Worm (Caenorhabditis elegans) whole organism, L4 larva: ENCODE data around the gene Y41C4A.6.

Experiments used
- D1046.2 ChIP-seq: fragments of 200-800 bp; sonication (Bioruptor generic); IDR thresholded peaks from 2 replicates; pipeline ENCODE4 v1.3.6; 2022; ENCODE audit warnings: missing genetic modification characterization, missing compliant biosample characterization
- F49E8.2 ChIP-seq: sonication (generic microtip); optimal IDR thresholded peaks from 2 replicates; lab custom pipeline; 2016; ENCODE audit warnings: missing compliant biosample characterization, mild to moderate bottlenecking, missing genetic modification characterization, borderline replicate concordance
- R02D3.7 ChIP-seq: fragments of 150-350 bp; sonication (generic microtip); optimal IDR thresholded peaks from 3 replicates; lab custom pipeline; 2014; ENCODE audit warnings: missing biosample characterization, missing genetic modification characterization
- Y105C5A.15 ChIP-seq: fragments of 200-800 bp; sonication (Bioruptor generic); IDR thresholded peaks from 2 replicates; pipeline ENCODE4 v1.3.6; 2022; ENCODE audit warnings: missing genetic modification characterization, missing compliant biosample characterization
- Y75B8A.6 ChIP-seq: fragments of 200-800 bp; sonication (Bioruptor generic); IDR thresholded peaks from 2 replicates; pipeline ENCODE4 v1.3.6; 2022; ENCODE audit warnings: missing genetic modification reagents, missing genetic modification characterization, missing compliant biosample characterization
- aha-1 ChIP-seq: fragments of 150-350 bp; peaks from one replicate; lab custom pipeline; 2014; ENCODE audit warnings: missing biosample characterization, missing genetic modification characterization
- ama-1 ChIP-seq: fragments of 150-350 bp; optimal IDR thresholded peaks from 2 replicates; lab custom pipeline; 2014; ENCODE audit warnings: inconsistent platforms, mixed read lengths
- attf-4 ChIP-seq: sonication (generic microtip); optimal IDR thresholded peaks from 3 replicates; lab custom pipeline; 2017; ENCODE audit warnings: missing biosample characterization, missing genetic modification characterization
- ceh-28 ChIP-seq: fragments of 150-350 bp; optimal IDR thresholded peaks from 2 replicates; lab custom pipeline; 2014; ENCODE audit warnings: missing biosample characterization, missing genetic modification reagents, missing genetic modification characterization
- ceh-32 ChIP-seq: sonication (generic microtip); optimal IDR thresholded peaks from 2 replicates; lab custom pipeline; 2016; ENCODE audit warnings: mild to moderate bottlenecking, missing genetic modification characterization, missing compliant biosample characterization; ENCODE audit not compliant: poor library complexity
- ctbp-1 ChIP-seq: fragments of 200-800 bp; sonication (Bioruptor generic); IDR thresholded peaks from 2 replicates; pipeline ENCODE4 v1.3.6; 2022; ENCODE audit warnings: missing genetic modification reagents, missing genetic modification characterization, missing compliant biosample characterization
- daf-16 ChIP-seq, 3 experiments: sonication (generic microtip); optimal IDR thresholded peaks; 2 replicates each; lab custom pipeline; 2016 to 2017; ENCODE audit warnings: missing genetic modification characterization in 3 of 3, missing genetic modification reagents in 3 of 3, mild to moderate bottlenecking in 2 of 3, missing compliant biosample characterization in 2 of 3, missing biosample characterization in 1 of 3, moderate library complexity in 1 of 3
- dmd-6 ChIP-seq: fragments of 200-800 bp; sonication (Bioruptor generic); IDR thresholded peaks from 2 replicates; pipeline ENCODE4 v1.3.6; 2022; ENCODE audit warnings: missing genetic modification reagents, missing genetic modification characterization, missing compliant biosample characterization
- duxl-1 ChIP-seq: sonication (generic microtip); optimal IDR thresholded peaks from 2 replicates; lab custom pipeline; 2016; ENCODE audit warnings: mild to moderate bottlenecking, missing genetic modification characterization, moderate library complexity, missing compliant biosample characterization; ENCODE audit not compliant: poor library complexity
- hlh-11 ChIP-seq: fragments of 200-800 bp; sonication (Bioruptor generic); optimal IDR thresholded peaks from 2 replicates; lab custom pipeline; 2018; ENCODE audit warnings: mild to moderate bottlenecking, missing genetic modification characterization, missing compliant biosample characterization
- hlh-30 ChIP-seq: sonication (generic microtip); optimal IDR thresholded peaks from 2 replicates; lab custom pipeline; 2017; ENCODE audit warnings: antibody characterized with exemption, mild to moderate bottlenecking, missing genetic modification characterization, missing compliant biosample characterization; ENCODE audit not compliant: insufficient read depth
- lim-7 ChIP-seq: fragments of 200-800 bp; sonication (Bioruptor generic); IDR thresholded peaks from 2 replicates; pipeline ENCODE4 v1.3.6; 2022; ENCODE audit warnings: missing genetic modification characterization, missing compliant biosample characterization
- lin-1 ChIP-seq: fragments of 200-800 bp; sonication (Bioruptor generic); IDR thresholded peaks from 2 replicates; pipeline ENCODE4 v1.3.6; 2022; ENCODE audit warnings: missing genetic modification reagents, missing genetic modification characterization, missing compliant biosample characterization
- lir-3 ChIP-seq: sonication (generic microtip); optimal IDR thresholded peaks from 2 replicates; lab custom pipeline; 2016; ENCODE audit warnings: mild to moderate bottlenecking, missing genetic modification characterization, missing compliant biosample characterization
- madf-5 ChIP-seq, 2 experiments: fragments of 200-800 bp; sonication (Bioruptor generic); IDR thresholded peaks; 2 replicates each; pipeline ENCODE4 v1.3.6; 2022; ENCODE audit warnings: missing compliant biosample characterization in 2 of 2, missing genetic modification characterization in 2 of 2
- mep-1 ChIP-seq: fragments of 150-350 bp; sonication (generic microtip); optimal IDR thresholded peaks from 3 replicates; lab custom pipeline; 2014; ENCODE audit warnings: missing biosample characterization, missing genetic modification characterization
- nhr-111 ChIP-seq: fragments of 200-800 bp; sonication (Bioruptor generic); optimal IDR thresholded peaks from 2 replicates; lab custom pipeline; 2018; ENCODE audit warnings: mild to moderate bottlenecking, missing genetic modification characterization, missing compliant biosample characterization
- nhr-25 ChIP-seq: sonication (generic microtip); optimal IDR thresholded peaks from 2 replicates; lab custom pipeline; 2017; ENCODE audit warnings: missing genetic modification characterization, mild to moderate bottlenecking, missing compliant biosample characterization, antibody characterized with exemption, moderate library complexity, borderline replicate concordance; ENCODE audit not compliant: insufficient read depth
- nhr-28 ChIP-seq: fragments of 150-350 bp; optimal IDR thresholded peaks from 2 replicates; lab custom pipeline; 2014; ENCODE audit warnings: missing biosample characterization, missing genetic modification characterization
- nhr-41 ChIP-seq: fragments of 200-800 bp; sonication (Bioruptor generic); IDR thresholded peaks from 2 replicates; pipeline ENCODE4 v1.3.6; 2022; ENCODE audit warnings: missing genetic modification reagents, missing genetic modification characterization, missing compliant biosample characterization
- nhr-6 ChIP-seq: fragments of 150-350 bp; optimal IDR thresholded peaks from 2 replicates; lab custom pipeline; 2014; ENCODE audit warnings: missing biosample characterization, missing genetic modification characterization
- php-3 ChIP-seq: fragments of 200-800 bp; sonication (Bioruptor generic); IDR thresholded peaks from 2 replicates; pipeline ENCODE4 v1.3.6; 2022; ENCODE audit warnings: missing genetic modification reagents, missing genetic modification characterization, missing compliant biosample characterization
- rbr-2 ChIP-seq: sonication (generic microtip); optimal IDR thresholded peaks from 2 replicates; lab custom pipeline; 2016; ENCODE audit warnings: missing genotype, missing genetic modification characterization, missing compliant biosample characterization
- set-16 ChIP-seq: fragments of 200-800 bp; sonication (Bioruptor generic); IDR thresholded peaks from 2 replicates; pipeline ENCODE4 v1.3.6; 2022; ENCODE audit warnings: missing genetic modification reagents, missing genetic modification characterization, missing compliant biosample characterization
- spr-1 ChIP-seq: sonication (generic microtip); optimal IDR thresholded peaks from 2 replicates; lab custom pipeline; 2016; ENCODE audit warnings: mild to moderate bottlenecking, missing genetic modification characterization, missing compliant biosample characterization
- zip-2 ChIP-seq: fragments of 150-350 bp; optimal IDR thresholded peaks from 2 replicates; lab custom pipeline; 2014; ENCODE audit warnings: missing biosample characterization, missing genetic modification characterization
- ztf-11 ChIP-seq: fragments of 150-350 bp; optimal IDR thresholded peaks from 2 replicates; lab custom pipeline; 2014; ENCODE audit warnings: missing biosample characterization, missing genetic modification characterization

Gene Y41C4A.6

ce11 chrIII:11726590-11726989, 30.2 kb downstream of the Y41C4A.6 start, which contains the start of gene Y41C4A.12:
Gene Y41C4A.12 (minus strand): TSS chrIII:11726690.
- TF ChIP-seq ceh-32 (no peak), daf-16 (GFP tag; optimal IDR thresholded peaks at IDR 0.05; lab: Kevin White, UChicago) (no peak), daf-16 (tag; optimal IDR thresholded peaks at IDR 0.05; lab: Kevin White, UChicago) (peak; percentile 31), R02D3.7 (no peak), zip-2 (tag; lab: Kevin White, UChicago) (no peak), nhr-111 (GFP tag; lab: Kevin White, UChicago) (no peak)

DNA sequence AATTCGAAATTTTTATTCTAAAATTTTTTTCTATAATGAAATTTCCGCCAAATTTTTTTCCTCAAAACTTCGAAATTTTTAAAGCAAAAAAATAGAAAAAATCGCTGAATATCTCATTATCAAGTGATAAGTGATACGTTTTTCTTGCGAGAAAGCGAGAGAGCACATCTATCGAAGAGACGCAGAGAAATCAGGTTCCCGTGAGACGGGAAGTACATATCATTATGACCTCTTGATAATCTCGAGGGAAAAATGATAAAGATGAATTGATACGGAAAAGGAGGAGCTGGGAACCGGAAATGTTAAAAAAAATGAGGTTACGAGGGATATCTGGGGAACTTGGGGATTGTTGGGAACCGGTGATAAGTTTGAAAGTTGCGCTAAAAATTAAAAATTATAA, 30.6 kb downstream of the Y41C4A.6 start:
- TF ChIP-seq lin-1 (peak; percentile 39; the same call in 1 of the 2 replicates), nhr-41 (peak; percentile 55; the same call in 1 of the 2 replicates), nhr-6 (no peak), hlh-11 (peak; percentile 17), F49E8.2 (tag; lab: Kevin White, UChicago) (no peak), nhr-28 (peak; percentile 3), hlh-30 (tag; lab: Kevin White, UChicago) (peak; percentile 68), dmd-6 (GFP tag; lab: Robert Waterston, UW) (peak; percentile 43)

DNA sequence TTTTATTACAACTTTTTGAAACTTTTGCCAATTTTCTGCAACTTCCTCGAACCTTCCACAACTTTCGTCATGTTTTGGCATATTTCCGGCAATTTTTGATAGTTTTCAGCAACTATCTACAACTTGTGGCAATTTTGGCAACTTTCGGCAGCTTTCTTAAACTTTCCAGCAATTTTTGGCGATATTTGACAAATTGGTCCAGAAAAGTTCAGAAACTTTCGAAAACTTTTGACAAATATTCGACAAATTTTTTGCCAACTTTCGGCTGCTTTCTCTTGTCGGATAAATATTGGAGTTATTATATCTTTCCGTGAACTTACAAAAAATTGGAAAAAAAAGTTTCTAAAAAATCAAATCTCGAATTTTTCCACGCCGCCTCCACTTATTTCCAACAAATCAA, 33.9 kb downstream of the Y41C4A.6 start, which contains the start of gene Y41C4A.18:
TSS of gene Y41C4A.18 (plus strand) at position 301 of the 400 bp plus-strand sequence.
- peak; percentile 39 for TF ChIP-seq aha-1
- TF ChIP-seq D1046.2 (GFP tag; lab: Robert Waterston, UW) = no peak

- TF ChIP-seq ama-1 (lab: Kevin White, UChicago) = no peak
- peak; percentile 89 for TF ChIP-seq set-16
- TF ChIP-seq madf-5 (GFP tag; IDR thresholded peaks at IDR 0.05; lab: Robert Waterston, UW) = 0 out of 4 replicates have a peak, but pooled peaks of 1 of the 2 experiments have one; percentile 17
- TF ChIP-seq, all 104 proteins: peak for 2
Observed at ce11 chrIII:11730850-11731249, 34.5 kb downstream of the Y41C4A.6 start.

- TF ChIP-seq nhr-25 (tag; lab: Kevin White, UChicago) (no peak), F49E8.2 (tag; lab: Kevin White, UChicago) (no peak), spr-1 (tag; lab: Kevin White, UChicago) (no peak), daf-16 (GFP tag; optimal IDR thresholded peaks at IDR 0.05; lab: Kevin White, UChicago) (no peak), daf-16 (tag; optimal IDR thresholded peaks at IDR 0.05; lab: Kevin White, UChicago) (no peak), ctbp-1 (GFP tag; lab: Robert Waterston, UW) (no peak), lir-3 (tag; lab: Kevin White, UChicago) (no peak), duxl-1 (tag; lab: Kevin White, UChicago) (no peak), mep-1 (tag; lab: Kevin White, UChicago) (no peak), attf-4 (tag; lab: Kevin White, UChicago) (no peak), php-3 (GFP tag; lab: Robert Waterston, UW) (no peak)
Observed at ce11 chrIII:11731491-11731890, 35.1 kb downstream of the Y41C4A.6 start.

DNA sequence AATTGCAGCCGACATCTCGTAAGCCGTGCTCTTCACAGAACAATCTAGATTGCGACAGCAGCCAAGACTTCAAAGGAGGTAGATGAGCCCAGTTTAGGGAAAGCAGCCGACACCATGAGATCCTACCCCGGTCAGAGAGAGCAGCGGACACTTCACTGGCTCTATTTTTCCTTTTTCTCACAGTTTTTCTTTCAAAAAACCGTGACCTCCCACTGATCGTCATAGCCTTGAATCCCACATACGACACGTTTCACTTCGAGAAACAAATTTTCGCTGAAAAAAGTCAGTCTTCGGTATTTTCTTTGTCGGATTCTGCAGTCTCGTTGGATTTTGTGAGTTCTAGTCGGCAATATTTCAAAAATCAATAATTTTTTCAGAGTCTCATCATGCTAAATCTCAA, 35.7 kb downstream of the Y41C4A.6 start, which contains the start of gene Y41C4A.21:
TSS of gene Y41C4A.21 (plus strand) at position 301 of the 400 bp plus-strand sequence.
- no peak for TF ChIP-seq Y105C5A.15 (GFP tag; lab: Robert Waterston, UW)
- TF ChIP-seq set-16 = 0 out of 2 replicates have a peak, but pooled peaks have one; percentile 4
- TF ChIP-seq lim-7 (GFP tag; lab: Robert Waterston, UW) = no peak

DNA sequence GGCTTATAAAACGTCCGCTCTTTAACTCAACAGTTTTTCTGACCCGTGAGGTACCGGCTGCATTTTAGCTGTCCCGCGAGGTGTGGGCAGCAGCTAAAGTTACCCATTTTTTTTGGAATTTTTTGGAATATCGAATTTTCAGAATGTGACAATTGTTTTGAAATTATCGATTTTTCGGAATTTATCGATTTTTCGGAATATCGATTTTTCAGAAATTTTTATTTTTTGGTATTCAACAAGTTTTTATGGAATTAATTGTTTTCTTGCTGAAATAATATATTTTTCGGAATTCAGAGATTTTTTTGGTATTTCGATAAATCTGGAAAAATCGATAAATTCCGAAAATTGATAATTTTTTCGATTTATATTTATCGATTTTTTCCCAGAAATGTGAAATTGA, 36.6 kb downstream of the Y41C4A.6 start:
- TF ChIP-seq duxl-1 (tag; lab: Kevin White, UChicago) (no peak), lin-1 (no peak), Y75B8A.6 (GFP tag; lab: Robert Waterston, UW) (no peak), ztf-11 (no peak), php-3 (GFP tag; lab: Robert Waterston, UW) (no peak), ceh-28 (tag; lab: Kevin White, UChicago) (peak; percentile 95), mep-1 (tag; lab: Kevin White, UChicago) (peak; percentile 11), rbr-2 (tag; lab: Kevin White, UChicago) (no peak)
